3 fruit fly cellular contexts compared by ENCODE assay signal in genomic region chr3R:26478040-26478439, dm6.
A peak's percentile ranks its signal among the peaks of the same experiment; 100 is the strongest.
TF ChIP-seq lines count a peak whose summit lies in the region.

No protein-coding gene starts in this region.

- TF ChIP-seq CTCF in whole organism, embryonic (GFP tag; optimal IDR thresholded peaks at IDR 0.05; lab: Kevin White, UChicago): no peak

TF ChIP-seq in whole organism, embryonic, 481 proteins besides CTCF, POLR2A, EP300 and RAD21:
- TF ChIP-seq Ets65A (GFP tag; lab: Kevin White, UChicago) (peak; percentile 66), Sry-β (GFP tag; optimal IDR thresholded peaks at IDR 0.05; lab: Kevin White, UChicago) (no peak)

TF ChIP-seq in whole organism, prepupa, 60 proteins besides CTCF, POLR2A, EP300 and RAD21:
- TF ChIP-seq Hr4 (GFP tag; optimal IDR thresholded peaks at IDR 0.05; lab: Kevin White, UChicago) (peak; percentile 30), OdsH (GFP tag; optimal IDR thresholded peaks at IDR 0.05; lab: Kevin White, UChicago) (peak; percentile 29), CG3919 (GFP tag; optimal IDR thresholded peaks at IDR 0.05; lab: Kevin White, UChicago) (peak; percentile 29), spab (GFP tag; optimal IDR thresholded peaks at IDR 0.05; lab: Kevin White, UChicago) (no peak), CG16779 (tag; optimal IDR thresholded peaks at IDR 0.05; lab: Kevin White, UChicago) (no peak), CG3032 (tag; optimal IDR thresholded peaks at IDR 0.05; lab: Kevin White, UChicago) (no peak), CG11762 (GFP tag; optimal IDR thresholded peaks at IDR 0.05; lab: Kevin White, UChicago; ENCODE audit: insufficient read depth) (no peak), CG6163 (GFP tag; IDR thresholded peaks at IDR 0.05; lab: Robert Waterston, UW) (peak; percentile 71), CG1621 (tag; optimal IDR thresholded peaks at IDR 0.05; lab: Kevin White, UChicago) (no peak), CG8632 (GFP tag; optimal IDR thresholded peaks at IDR 0.05; lab: Kevin White, UChicago) (no peak), dac (GFP tag; optimal IDR thresholded peaks at IDR 0.05; lab: Kevin White, UChicago) (no peak), net (GFP tag; optimal IDR thresholded peaks at IDR 0.05; lab: Kevin White, UChicago) (no peak), Eip93F (GFP tag; optimal IDR thresholded peaks at IDR 0.05; lab: Kevin White, UChicago) (no peak), Eip75B (GFP tag; optimal IDR thresholded peaks at IDR 0.05; lab: Kevin White, UChicago) (no peak), lz (GFP tag; optimal IDR thresholded peaks at IDR 0.05; lab: Kevin White, UChicago) (no peak), topi (GFP tag; optimal IDR thresholded peaks at IDR 0.05; lab: Kevin White, UChicago) (no peak), CG10631 (GFP tag; optimal IDR thresholded peaks at IDR 0.05; lab: Kevin White, UChicago) (peak; percentile 2), CG6854 (GFP tag; optimal IDR thresholded peaks at IDR 0.05; lab: Kevin White, UChicago) (no peak), CG7368 (GFP tag; optimal IDR thresholded peaks at IDR 0.05; lab: Kevin White, UChicago) (no peak), fd85E (GFP tag; optimal IDR thresholded peaks at IDR 0.05; lab: Kevin White, UChicago) (no peak), ss (GFP tag; optimal IDR thresholded peaks at IDR 0.05; lab: Kevin White, UChicago) (no peak), pdm3 (GFP tag; optimal IDR thresholded peaks at IDR 0.05; lab: Kevin White, UChicago) (peak; percentile 9), Gug (GFP tag; IDR thresholded peaks at IDR 0.05; lab: Robert Waterston, UW) (peak; percentile 45; the same call in 1 of the 2 replicates), eg (GFP tag; IDR thresholded peaks at IDR 0.05; lab: Robert Waterston, UW) (peak; percentile 55; the same call in 2 of the 3 replicates), vri (GFP tag; optimal IDR thresholded peaks at IDR 0.05; lab: Kevin White, UChicago) (no peak), CG6792 (GFP tag; optimal IDR thresholded peaks at IDR 0.05; lab: Kevin White, UChicago) (no peak), Smox (GFP tag; optimal IDR thresholded peaks at IDR 0.05; lab: Kevin White, UChicago) (no peak), Sox15 (GFP tag; optimal IDR thresholded peaks at IDR 0.05; lab: Kevin White, UChicago) (no peak), Met (GFP tag; optimal IDR thresholded peaks at IDR 0.05; lab: Kevin White, UChicago) (no peak), dsx (GFP tag; optimal IDR thresholded peaks at IDR 0.05; lab: Kevin White, UChicago; ENCODE audit: poor library complexity, severe bottlenecking) (no peak), CG31627 (GFP tag; optimal IDR thresholded peaks at IDR 0.05; lab: Kevin White, UChicago) (no peak), CG11902 (GFP tag; optimal IDR thresholded peaks at IDR 0.05; lab: Kevin White, UChicago) (no peak), Eip78C (GFP tag; lab: Kevin White, UChicago) (peak; percentile 68), CG8119 (GFP tag; IDR thresholded peaks at IDR 0.05; lab: Robert Waterston, UW) (peak; percentile 36; the same call in 1 of the 3 replicates), Ets21C (GFP tag; optimal IDR thresholded peaks at IDR 0.05; lab: Kevin White, UChicago) (no peak), Lpt (GFP tag; optimal IDR thresholded peaks at IDR 0.05; lab: Kevin White, UChicago) (no peak), CG6276 (GFP tag; optimal IDR thresholded peaks at IDR 0.05; lab: Kevin White, UChicago) (peak; percentile 34), Hr39 (GFP tag; optimal IDR thresholded peaks at IDR 0.05; lab: Kevin White, UChicago) (no peak), CG11294 (GFP tag; IDR thresholded peaks at IDR 0.05; lab: Robert Waterston, UW) (peak; percentile 24; the same call in 1 of the 2 replicates), CG4318 (GFP tag; optimal IDR thresholded peaks at IDR 0.05; lab: Kevin White, UChicago) (no peak), fkh (GFP tag; optimal IDR thresholded peaks at IDR 0.05; lab: Kevin White, UChicago) (no peak), CG8319 (GFP tag; optimal IDR thresholded peaks at IDR 0.05; lab: Kevin White, UChicago) (no peak), CG15336 (GFP tag; IDR thresholded peaks at IDR 0.05; lab: Robert Waterston, UW) (peak; percentile 72), CG32006 (GFP tag; optimal IDR thresholded peaks at IDR 0.05; lab: Kevin White, UChicago) (no peak)

TF ChIP-seq in whole organism, pupa, 21 proteins besides CTCF, POLR2A, EP300 and RAD21:
- TF ChIP-seq CG34367 (tag; optimal IDR thresholded peaks at IDR 0.05; lab: Kevin White, UChicago) (no peak), CG12605 (GFP tag; IDR thresholded peaks at IDR 0.05; lab: Robert Waterston, UW) (peak; percentile 43; the same call in 1 of the 2 replicates), Ets98B (GFP tag; IDR thresholded peaks at IDR 0.05; lab: Robert Waterston, UW) (peak; percentile 56; the same call in 1 of the 2 replicates), CG13204 (GFP tag; optimal IDR thresholded peaks at IDR 0.05; lab: Kevin White, UChicago) (no peak), CG8301 (tag; optimal IDR thresholded peaks at IDR 0.05; lab: Kevin White, UChicago) (peak; percentile 66), Pif1B (GFP tag; optimal IDR thresholded peaks at IDR 0.05; lab: Kevin White, UChicago) (peak; percentile 32), Pif1A (GFP tag; optimal IDR thresholded peaks at IDR 0.05; lab: Kevin White, UChicago) (peak; percentile 25), CG4496 (GFP tag; IDR thresholded peaks at IDR 0.05; lab: Robert Waterston, UW) (peak; percentile 70; the same call in 2 of the 3 replicates), CG17806 (tag; optimal IDR thresholded peaks at IDR 0.05; lab: Kevin White, UChicago) (no peak), CG14655 (GFP tag; optimal IDR thresholded peaks at IDR 0.05; lab: Kevin White, UChicago) (peak; percentile 74), CG32121 (GFP tag; IDR thresholded peaks at IDR 0.05; lab: Robert Waterston, UW) (peak; percentile 45; the same call in 1 of the 2 replicates)

Comparison
In these comparisons a context has a peak if more than half of its experiments do, and no peak if none do; other contexts are left out.
1. Of the 7 proteins assayed by ChIP-seq in both whole organism, embryonic and whole organism, prepupa: peak only in whole organism, embryonic: none; only in whole organism, prepupa: Gug; in both: none; in neither: 6.